Worm (Caenorhabditis elegans) whole organism, L3 larva: ENCODE measurements around the gene col-146.

Experiments
- elt-3 ChIP-seq, 3 experiments: fragments of 150-350 bp in 1 of 3; sonication (generic microtip) in 2 of 3; optimal IDR thresholded peaks; 2 replicates in 2 of 3; 4 replicates in 1 of 3; lab custom pipeline; 2014 to 2017; ENCODE audit warnings: missing biosample characterization in 3 of 3, missing genetic modification characterization in 3 of 3
- fkh-10 ChIP-seq: sonication (generic microtip); optimal IDR thresholded peaks from 2 replicates; lab custom pipeline; 2017; ENCODE audit warnings: missing biosample characterization, missing genetic modification reagents, missing genetic modification characterization
- mdl-1 ChIP-seq: fragments of 150-350 bp; optimal IDR thresholded peaks from 2 replicates; lab custom pipeline; 2014; ENCODE audit warnings: missing biosample characterization, missing genetic modification characterization
- nfya-1 ChIP-seq: sonication (generic microtip); optimal IDR thresholded peaks from 2 replicates; lab custom pipeline; 2017; ENCODE audit warnings: missing genetic modification characterization, mild to moderate bottlenecking, missing compliant biosample characterization, antibody characterized with exemption, moderate library complexity; ENCODE audit not compliant: insufficient read depth
- nhr-28 ChIP-seq: fragments of 150-350 bp; optimal IDR thresholded peaks from 2 replicates; lab custom pipeline; 2014; ENCODE audit warnings: missing biosample characterization, missing genetic modification characterization
- nhr-76 ChIP-seq: fragments of 150-350 bp; sonication (generic microtip); optimal IDR thresholded peaks from 5 replicates; lab custom pipeline; 2014; ENCODE audit warnings: missing biosample characterization, missing genetic modification characterization
- pha-4 ChIP-seq: fragments of 150-350 bp; optimal IDR thresholded peaks from 2 replicates; lab custom pipeline; 2014; ENCODE audit warnings: missing biosample characterization, missing genetic modification reagents, missing genetic modification characterization
- pqm-1 ChIP-seq: fragments of 150-350 bp; optimal IDR thresholded peaks from 2 replicates; lab custom pipeline; 2017; ENCODE audit warnings: missing biosample characterization, missing genetic modification characterization, inconsistent platforms
- unc-39 ChIP-seq: sonication (generic microtip); optimal IDR thresholded peaks from 4 replicates; lab custom pipeline; 2017; ENCODE audit warnings: missing biosample characterization, missing genetic modification characterization
- unc-62 ChIP-seq: fragments of 150-350 bp; sonication (generic microtip); optimal IDR thresholded peaks from 4 replicates; lab custom pipeline; 2014; ENCODE audit warnings: missing biosample characterization, missing genetic modification reagents, missing genetic modification characterization

DNA sequence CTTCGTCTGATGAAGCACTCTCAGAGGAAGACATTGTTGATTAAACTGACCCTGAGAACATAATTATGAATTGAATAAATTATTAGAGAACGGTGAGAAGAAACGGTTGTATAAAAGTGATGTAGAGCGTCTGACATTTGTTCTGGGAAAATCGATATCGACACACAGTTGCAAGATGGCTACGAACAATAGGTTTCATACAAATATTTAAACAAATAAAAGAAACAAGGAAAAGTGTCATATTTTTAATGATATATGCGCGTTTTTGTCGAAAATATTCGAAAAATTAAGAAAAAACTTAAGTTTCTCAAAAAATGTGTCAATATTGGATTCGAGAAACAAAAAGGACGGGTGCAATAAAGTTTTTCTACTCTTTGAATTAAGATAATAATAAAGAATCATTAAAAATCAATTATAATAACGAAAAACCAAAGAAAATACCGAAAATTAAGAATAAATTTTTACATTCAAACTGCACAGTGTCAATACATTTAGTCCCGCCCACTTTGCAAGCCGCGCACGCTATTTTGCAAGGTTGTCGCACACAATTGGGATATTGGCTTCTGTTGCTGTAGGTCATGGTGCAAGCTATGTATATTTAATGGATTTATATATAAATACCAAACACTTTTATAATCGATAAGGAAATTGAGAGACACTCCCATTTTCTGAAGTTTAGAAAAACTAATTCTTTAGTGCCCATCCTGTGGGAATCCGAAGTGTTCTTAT is 47.0 kb upstream of the col-146 start, which contains the start of gene rtfo-1:
- no peak for TF ChIP-seq unc-39 (tag; lab: Kevin White, UChicago)
- TF ChIP-seq unc-62: no peak
- no peak for TF ChIP-seq pqm-1 (tag; lab: Kevin White, UChicago)
- no peak for TF ChIP-seq nhr-76 (tag; lab: Kevin White, UChicago)
- no peak for TF ChIP-seq elt-3 (tag; optimal IDR thresholded peaks at IDR 0.05; lab: Kevin White, UChicago)
- no peak for TF ChIP-seq nfya-1 (tag; lab: Kevin White, UChicago)
- no peak for TF ChIP-seq mdl-1 (tag; lab: Kevin White, UChicago)
- no peak for TF ChIP-seq nhr-28 (tag; lab: Kevin White, UChicago)
- peak; percentile 60 for TF ChIP-seq pha-4 (tag; lab: Kevin White, UChicago)
- TF ChIP-seq fkh-10 (GFP tag; lab: Kevin White, UChicago): no peak
